Worm (Caenorhabditis elegans) whole organism, L4/young adult: ENCODE results near the gene F11A5.5.

ENCODE experiments used
- W03F9.2 ChIP-seq: fragments of 150-350 bp; optimal IDR thresholded peaks from 2 replicates; lab custom pipeline; 2014; ENCODE audit warnings: missing biosample characterization, missing genetic modification characterization
- dao-5 ChIP-seq: sonication (generic microtip); optimal IDR thresholded peaks from 2 replicates; lab custom pipeline; 2016; ENCODE audit warnings: missing genotype, missing genetic modification characterization, moderate library complexity, missing compliant biosample characterization
- him-1 ChIP-seq: sonication (generic microtip); optimal IDR thresholded peaks from 2 replicates; lab custom pipeline; 2016; ENCODE audit warnings: missing genotype, missing genetic modification reagents, missing genetic modification characterization, missing compliant biosample characterization

F11A5.5 gene

ce11 chrV:16235135-16235534 is 37.0 kb downstream of the F11A5.5 start, which contains the start of gene F21H7.3:
F21H7.3 (minus strand) TSS chrV:16235235.
- no peak for TF ChIP-seq him-1 (tag; lab: Kevin White, UChicago)
- TF ChIP-seq W03F9.2 (tag; lab: Kevin White, UChicago): no peak
- TF ChIP-seq dao-5 (tag; lab: Kevin White, UChicago): no peak

ce11 chrV:16235647-16236046 is 37.5 kb downstream of the F11A5.5 start, which contains the start of gene srh-98:
srh-98 (minus strand) TSS chrV:16235747.
- TF ChIP-seq W03F9.2 (tag; lab: Kevin White, UChicago) (no peak), dao-5 (tag; lab: Kevin White, UChicago) (no peak), him-1 (tag; lab: Kevin White, UChicago) (no peak)

- no peak for TF ChIP-seq dao-5 (tag; lab: Kevin White, UChicago)
- no peak for TF ChIP-seq W03F9.2 (tag; lab: Kevin White, UChicago)
- no peak for TF ChIP-seq him-1 (tag; lab: Kevin White, UChicago)
Measured at ce11 chrV:16237223-16237622, 39.1 kb downstream of the F11A5.5 start, which contains the start of gene F21H7.5. F21H7.5 (plus strand) TSS chrV:16237523.

ce11 chrV:16244078-16244477 is 46.0 kb downstream of the F11A5.5 start, which contains the start of gene srh-104:
srh-104 (minus strand) TSS chrV:16244178.
- TF ChIP-seq W03F9.2 (tag; lab: Kevin White, UChicago) (no peak), him-1 (tag; lab: Kevin White, UChicago) (no peak), dao-5 (tag; lab: Kevin White, UChicago) (no peak)

- no peak for TF ChIP-seq him-1 (tag; lab: Kevin White, UChicago)
Measured at ce11 chrV:16246579-16246978, 48.5 kb downstream of the F11A5.5 start, which contains the start of gene srh-95. srh-95 (plus strand) TSS chrV:16246879.

ce11 chrV:16249105-16249504 is 51.0 kb downstream of the F11A5.5 start:
- TF ChIP-seq him-1 (tag; lab: Kevin White, UChicago) (no peak), dao-5 (tag; lab: Kevin White, UChicago) (no peak), W03F9.2 (tag; lab: Kevin White, UChicago) (no peak)
